Fruit fly (Drosophila melanogaster) S2 (cell line): ENCODE results near the gene CG9922.

ENCODE experiments used
- CG8478 ChIP-seq: fragments of >200 bp; optimal IDR thresholded peaks from 2 replicates; lab custom pipeline; 2018
- CTCF ChIP-seq, 2 experiments: fragments of >200 bp; optimal IDR thresholded peaks; 2 replicates each; lab custom pipeline; 2018

Gene CG9922

DNA sequence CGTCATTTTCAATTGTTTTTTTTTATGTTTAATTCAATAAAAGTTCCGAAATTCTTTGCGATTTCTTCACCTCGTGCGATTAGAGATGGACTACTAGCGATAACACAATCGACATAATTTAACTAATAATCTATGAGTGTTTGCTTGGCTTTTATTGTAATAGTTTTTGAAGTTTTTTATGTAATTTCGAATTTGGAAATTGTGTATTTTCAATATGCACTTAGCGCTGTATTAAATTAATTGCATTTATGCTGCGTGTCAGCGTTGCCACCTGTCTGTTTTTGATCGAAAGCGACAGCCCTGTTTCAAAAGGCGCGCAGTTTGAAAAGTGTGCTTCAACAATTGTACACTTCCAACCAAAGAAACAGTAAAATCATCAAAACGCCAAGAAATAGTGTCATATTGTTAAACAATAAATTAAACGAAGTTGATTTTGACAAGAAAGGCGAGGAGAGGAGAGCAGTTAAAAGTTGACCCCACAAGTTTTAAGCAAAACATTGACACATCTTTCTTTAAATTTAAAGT lies at the start of gene CG9922:
TSS of gene CG9922 (minus strand) at position 475 of the 525 bp plus-strand sequence.
- TF ChIP-seq CTCF (optimal IDR thresholded peaks at IDR 0.05; lab: Kevin White, UChicago) = no peak
- TF ChIP-seq CG8478 = no peak

- no peak for TF ChIP-seq CTCF (optimal IDR thresholded peaks at IDR 0.05; lab: Kevin White, UChicago)
- TF ChIP-seq CG8478 = no peak
These were observed 49.4 kb upstream of the CG9922 start for dm6 chr3R:14085555-14085954.

DNA sequence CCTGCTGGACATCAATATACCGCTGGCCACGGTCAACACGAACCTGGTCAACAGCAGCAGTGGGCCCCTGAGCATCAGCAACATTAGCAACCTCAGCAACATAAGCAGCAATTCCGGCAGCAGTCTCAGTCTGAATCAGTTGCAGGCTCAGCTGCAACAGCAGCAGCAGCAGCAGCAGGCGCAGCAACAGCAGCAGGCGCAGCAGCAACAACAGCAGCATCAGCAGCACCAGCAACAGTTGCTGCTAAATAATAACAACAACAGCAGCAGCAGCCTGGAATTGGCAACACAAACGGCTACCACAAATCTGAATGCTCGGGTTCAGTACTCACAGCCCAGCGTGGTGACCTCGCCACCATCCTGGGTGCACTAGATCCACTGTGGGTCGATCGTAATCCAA lies 45.3 kb upstream of the CG9922 start:
- no peak for TF ChIP-seq CTCF (optimal IDR thresholded peaks at IDR 0.05; lab: Kevin White, UChicago)
- no peak for TF ChIP-seq CG8478

- TF ChIP-seq CTCF (optimal IDR thresholded peaks at IDR 0.05; lab: Kevin White, UChicago) = no peak
- TF ChIP-seq CG8478 = no peak
These were observed 40.8 kb upstream of the CG9922 start for dm6 chr3R:14077026-14077425.

- no peak for TF ChIP-seq CTCF (optimal IDR thresholded peaks at IDR 0.05; lab: Kevin White, UChicago)
- no peak for TF ChIP-seq CG8478
These were observed 34.5 kb upstream of the CG9922 start for dm6 chr3R:14070664-14071063.

DNA sequence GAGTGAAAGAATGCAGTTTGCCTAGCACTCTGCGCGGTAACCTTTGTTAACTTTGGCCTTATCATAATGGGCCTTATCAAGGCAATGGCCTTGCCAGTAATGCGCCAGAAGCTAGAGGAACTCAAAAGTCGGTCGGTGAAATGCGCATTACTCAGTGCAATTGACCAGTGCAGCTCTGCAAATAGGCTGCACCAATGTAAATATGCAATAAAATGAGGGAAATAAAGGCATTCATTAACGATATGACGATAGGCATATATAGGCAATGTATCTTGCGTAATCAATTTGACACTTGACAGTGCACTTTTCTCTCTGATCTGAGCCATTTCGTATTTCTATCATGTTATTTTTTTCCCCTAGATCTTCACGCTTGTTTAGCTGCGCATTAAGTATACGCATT lies 33.9 kb upstream of the CG9922 start:
- TF ChIP-seq CTCF (optimal IDR thresholded peaks at IDR 0.05; lab: Kevin White, UChicago) (no peak), CG8478 (no peak)

dm6 chr3R:14067904-14068636 lies 31.9 kb upstream of the CG9922 start:
- TF ChIP-seq CTCF (optimal IDR thresholded peaks at IDR 0.05; lab: Kevin White, UChicago) (no peak), CG8478 (no peak)

- TF ChIP-seq CG8478 = no peak
- TF ChIP-seq CTCF (optimal IDR thresholded peaks at IDR 0.05; lab: Kevin White, UChicago) = no peak
These were observed 29.0 kb upstream of the CG9922 start for dm6 chr3R:14065241-14065640.

dm6 chr3R:14064158-14064969 lies 28.2 kb upstream of the CG9922 start:
- TF ChIP-seq CTCF (optimal IDR thresholded peaks at IDR 0.05; lab: Kevin White, UChicago) (no peak), CG8478 (no peak)

DNA sequence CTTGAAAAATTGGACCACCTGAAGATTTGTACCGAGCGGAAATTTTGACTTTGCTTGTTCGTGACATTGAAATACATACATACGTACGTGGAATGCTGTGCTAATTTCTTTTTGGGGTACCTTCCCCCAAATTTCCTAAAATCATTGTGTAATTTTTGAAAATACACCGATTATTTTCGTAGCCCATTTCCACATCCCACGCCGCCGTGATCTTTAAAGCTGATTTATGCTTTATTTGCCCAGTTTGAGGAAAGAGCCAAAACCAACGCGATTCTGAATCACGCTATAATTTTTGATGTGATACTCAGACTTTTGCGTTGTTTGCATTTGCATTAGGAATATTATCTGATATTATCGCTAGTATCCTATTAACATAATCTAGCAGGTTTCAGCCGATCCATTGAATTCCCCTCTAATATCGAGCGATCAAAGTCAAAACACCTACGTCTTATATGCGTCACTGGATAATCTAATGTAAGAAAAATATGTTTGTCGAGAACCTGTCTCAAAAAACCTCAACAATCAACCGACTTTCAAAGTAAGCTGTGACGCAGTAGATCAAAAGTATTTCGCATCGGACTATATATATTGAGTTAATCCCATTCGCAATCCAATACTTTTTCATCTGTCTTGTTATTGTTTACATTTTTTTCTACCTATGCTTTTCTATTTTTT lies 26.8 kb upstream of the CG9922 start:
- TF ChIP-seq CTCF (optimal IDR thresholded peaks at IDR 0.05; lab: Kevin White, UChicago) = no peak
- no peak for TF ChIP-seq CG8478

- TF ChIP-seq CTCF (optimal IDR thresholded peaks at IDR 0.05; lab: Kevin White, UChicago) (no peak), CG8478 (no peak)
These were observed 26.0 kb upstream of the CG9922 start for dm6 chr3R:14061988-14062868.

DNA sequence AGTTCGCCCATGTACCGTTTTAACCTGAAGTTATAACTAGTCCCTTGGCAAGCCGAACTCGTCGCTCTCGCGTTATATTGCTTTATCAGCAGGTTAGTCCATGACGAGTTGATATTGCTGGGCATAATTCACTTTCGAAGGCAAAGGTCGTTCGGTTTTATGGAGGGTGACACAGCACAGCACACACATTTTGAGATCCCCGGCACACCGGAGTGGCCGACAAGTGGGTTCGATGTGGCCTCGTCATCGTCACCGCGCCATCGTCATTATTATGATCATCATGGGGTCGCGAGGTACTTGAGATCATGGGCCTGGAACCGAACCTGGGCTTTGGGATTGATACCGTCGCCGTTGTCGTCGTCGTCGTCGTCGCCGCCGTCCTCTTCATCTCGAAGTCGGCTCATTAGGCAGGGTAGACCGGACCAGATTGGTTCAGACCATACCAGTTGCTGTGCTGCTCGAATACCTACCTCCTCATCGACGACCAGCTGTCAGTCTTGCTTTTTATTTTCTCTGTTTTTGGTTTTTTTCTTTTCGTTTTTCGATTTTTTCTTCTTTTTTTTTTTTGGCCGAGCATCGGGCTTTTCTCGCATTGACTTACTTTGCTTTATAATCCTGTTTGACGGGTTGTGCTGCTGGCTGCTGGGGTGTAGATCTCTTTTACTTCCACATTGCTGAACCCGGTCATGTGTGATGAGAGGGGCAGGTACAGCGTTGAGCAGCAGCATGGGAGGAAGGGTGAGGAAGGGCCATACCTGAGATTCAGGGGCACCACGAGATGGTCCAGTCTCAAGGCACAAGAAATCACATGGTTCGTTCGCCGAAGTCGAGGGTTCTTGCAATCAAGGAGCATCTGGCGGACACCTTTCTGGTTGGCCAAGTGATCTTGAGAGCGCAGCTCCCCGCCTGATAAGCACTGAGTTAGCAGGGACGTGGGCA lies 25.1 kb upstream of the CG9922 start:
- TF ChIP-seq CTCF (optimal IDR thresholded peaks at IDR 0.05; lab: Kevin White, UChicago) = no peak
- TF ChIP-seq CG8478 = no peak

DNA sequence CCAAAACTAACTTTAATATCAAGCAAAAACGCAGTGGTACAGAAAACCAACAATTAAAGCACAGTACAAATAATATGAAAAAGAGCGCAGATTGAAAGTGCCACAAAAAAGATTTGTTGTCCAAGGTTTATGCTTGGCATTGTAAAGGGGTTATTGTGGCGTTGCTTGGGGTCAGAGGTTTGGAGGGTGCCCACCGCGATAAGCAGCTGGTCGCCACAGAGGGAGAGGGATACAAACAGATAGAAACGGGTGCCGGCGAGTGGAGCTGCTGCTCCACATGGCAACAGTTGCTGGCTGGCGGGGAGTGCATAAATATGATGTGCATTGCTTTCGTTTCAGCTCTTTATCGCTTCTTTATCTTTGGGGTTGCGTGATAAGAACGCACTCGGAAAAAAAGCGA lies 24.2 kb upstream of the CG9922 start:
- TF ChIP-seq CTCF (optimal IDR thresholded peaks at IDR 0.05; lab: Kevin White, UChicago) (no peak), CG8478 (no peak)
